Worm (Caenorhabditis elegans): ENCODE results near the gene F37C12.10.

The F37C12.10 gene

DNA sequence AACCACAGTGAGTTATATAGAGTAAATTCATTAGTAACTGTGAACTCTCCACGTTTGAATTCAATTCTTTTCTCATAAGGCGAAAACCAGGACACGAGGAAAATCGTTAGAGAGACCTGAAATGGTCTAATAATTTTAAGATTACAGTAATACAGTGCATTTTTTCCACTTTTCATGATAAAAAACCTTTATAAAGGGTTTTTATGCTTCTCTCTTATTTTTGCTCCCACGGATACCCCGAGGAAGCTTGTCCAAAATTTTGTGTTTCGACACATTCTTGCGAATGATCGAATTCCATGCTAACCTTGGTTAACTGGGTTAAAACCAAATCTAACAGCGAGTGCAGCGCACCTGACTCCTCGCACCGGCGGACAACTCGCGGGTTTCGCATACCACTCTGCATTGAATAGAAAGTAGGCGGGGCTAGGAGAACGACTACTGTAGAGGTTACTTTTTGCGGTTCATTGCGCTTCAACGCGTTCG is 47.9 kb downstream of the F37C12.10 start:
- TF ChIP-seq R02D3.7 (tag; optimal IDR thresholded peaks at IDR 0.05) (peak; percentile 31), elt-3 (tag; optimal IDR thresholded peaks at IDR 0.05) (no peak), nhr-25 (tag; optimal IDR thresholded peaks at IDR 0.05) (peak; percentile 70), nhr-237 (tag; optimal IDR thresholded peaks at IDR 0.05) (no peak), ama-1 (optimal IDR thresholded peaks at IDR 0.05) (peak; percentile 25), elt-2 (tag; optimal IDR thresholded peaks at IDR 0.05) (peak; percentile 17), lin-39 (tag; optimal IDR thresholded peaks at IDR 0.05) (no peak), tbx-2 (tag; optimal IDR thresholded peaks at IDR 0.05) (peak; percentile 11), nhr-43 (tag; optimal IDR thresholded peaks at IDR 0.05; ENCODE audit: poor library complexity, severe bottlenecking) (peak; percentile 43), nfya-1 (tag; optimal IDR thresholded peaks at IDR 0.05; ENCODE audit: insufficient read depth) (peak; percentile 72), nhr-28 (tag; optimal IDR thresholded peaks at IDR 0.05) (no peak), pqm-1 (tag; optimal IDR thresholded peaks at IDR 0.05) (peak; percentile 4), egl-5 (tag; optimal IDR thresholded peaks at IDR 0.05) (no peak), lsy-12 (tag; optimal IDR thresholded peaks at IDR 0.05) (peak; percentile 20), snpc-4 (tag; optimal IDR thresholded peaks at IDR 0.05) (peak; percentile 96)

DNA sequence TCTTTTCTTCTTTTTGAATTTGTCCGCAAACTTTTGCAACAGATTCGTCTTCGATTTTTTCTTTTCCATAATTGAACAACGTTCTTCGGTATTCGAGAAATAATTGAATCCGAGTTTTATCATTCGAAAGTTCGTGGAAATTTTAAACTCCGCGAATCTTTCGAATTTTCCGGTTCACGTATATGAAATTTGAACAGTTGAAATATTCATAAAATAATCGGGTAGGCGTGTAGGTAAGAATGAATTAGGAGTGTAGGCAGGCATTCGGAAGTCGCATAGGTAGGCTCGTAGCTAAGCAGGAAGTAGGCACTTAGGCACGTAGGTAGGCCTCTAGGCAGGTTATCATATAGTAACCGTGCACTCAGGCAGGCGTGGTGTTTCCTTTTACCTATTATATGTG is 50.0 kb downstream of the F37C12.10 start, which contains the start of gene B0280.11:
B0280.11 (minus strand) TSS at position 101 of the 400 bp plus-strand sequence.
- TF ChIP-seq snpc-4 (tag; optimal IDR thresholded peaks at IDR 0.05) (no peak), elt-2 (tag; optimal IDR thresholded peaks at IDR 0.05) (no peak), lsy-12 (tag; optimal IDR thresholded peaks at IDR 0.05) (no peak), hmg-11 (tag; optimal IDR thresholded peaks at IDR 0.05) (no peak), ceh-82 (tag; optimal IDR thresholded peaks at IDR 0.05) (no peak), daf-12 (tag; optimal IDR thresholded peaks at IDR 0.05) (no peak), nhr-11 (tag; optimal IDR thresholded peaks at IDR 0.05) (no peak), pqm-1 (tag; optimal IDR thresholded peaks at IDR 0.05) (no peak), nfya-1 (tag; optimal IDR thresholded peaks at IDR 0.05; ENCODE audit: insufficient read depth) (no peak), aly-2 (tag; optimal IDR thresholded peaks at IDR 0.05) (no peak), tbx-2 (tag; optimal IDR thresholded peaks at IDR 0.05) (no peak), nhr-43 (tag; optimal IDR thresholded peaks at IDR 0.05; ENCODE audit: poor library complexity, severe bottlenecking) (no peak), egl-5 (tag; optimal IDR thresholded peaks at IDR 0.05) (no peak), mdl-1 (tag; optimal IDR thresholded peaks at IDR 0.05) (no peak), unc-39 (tag; optimal IDR thresholded peaks at IDR 0.05) (no peak), nhr-23 (tag; optimal IDR thresholded peaks at IDR 0.05) (no peak), nhr-237 (tag; optimal IDR thresholded peaks at IDR 0.05) (no peak)

All from whole organism, L3 larva.